Worm (Caenorhabditis elegans): ENCODE results near the gene enu-3.2.

The enu-3.2 gene

ce11 chrIII:4819843-4820242 lies 34.8 kb upstream of the enu-3.2 start, which contains the start of gene F26A1.7:
Gene F26A1.7, minus strand, starts transcription at chrIII:4819943.
- no peak for TF ChIP-seq elt-1 (tag; optimal IDR thresholded peaks at IDR 0.05; ENCODE audit: borderline replicate concordance, insufficient read depth)
- no peak for TF ChIP-seq bed-3 (GFP tag; optimal IDR thresholded peaks at IDR 0.05)
- no peak for TF ChIP-seq mls-2 (tag; optimal IDR thresholded peaks at IDR 0.05)

- no peak for TF ChIP-seq nhr-2 (tag; optimal IDR thresholded peaks at IDR 0.05)
- TF ChIP-seq zip-8 (tag; optimal IDR thresholded peaks at IDR 0.05) = no peak
- no peak for TF ChIP-seq lsy-2 (tag; optimal IDR thresholded peaks at IDR 0.05)
- no peak for TF ChIP-seq ham-2 (GFP tag; optimal IDR thresholded peaks at IDR 0.05)
- no peak for TF ChIP-seq blmp-1 (tag; optimal IDR thresholded peaks at IDR 0.05)
- TF ChIP-seq bed-3 (GFP tag; optimal IDR thresholded peaks at IDR 0.05) = no peak
- no peak for TF ChIP-seq ztf-11 (tag; optimal IDR thresholded peaks at IDR 0.05)
- TF ChIP-seq nhr-28 (tag; optimal IDR thresholded peaks at IDR 0.05) = no peak
- TF ChIP-seq M03D4.4 (tag; optimal IDR thresholded peaks at IDR 0.05) = no peak
- TF ChIP-seq mab-5 (tag; optimal IDR thresholded peaks at IDR 0.05) = no peak
- no peak for TF ChIP-seq unc-39 (tag; optimal IDR thresholded peaks at IDR 0.05)
- TF ChIP-seq pha-4 (tag; optimal IDR thresholded peaks at IDR 0.05) = no peak
- TF ChIP-seq elt-3 (tag; optimal IDR thresholded peaks at IDR 0.05) = no peak
- no peak for TF ChIP-seq unc-120 (tag; optimal IDR thresholded peaks at IDR 0.05; ENCODE audit: poor library complexity, severe bottlenecking)
- TF ChIP-seq unc-62 (GFP tag; optimal IDR thresholded peaks at IDR 0.05) = no peak
- no peak for TF ChIP-seq mls-2 (tag; optimal IDR thresholded peaks at IDR 0.05)
- no peak for TF ChIP-seq ceh-43 (GFP tag; optimal IDR thresholded peaks at IDR 0.05)
- TF ChIP-seq flh-1 (GFP tag; optimal IDR thresholded peaks at IDR 0.05) = no peak
Observed at ce11 chrIII:4817240-4817639, 32.2 kb upstream of the enu-3.2 start, which contains the start of gene F26A1.4. Gene F26A1.4, plus strand, starts transcription at chrIII:4817540.

- TF ChIP-seq nhr-76 (tag; optimal IDR thresholded peaks at IDR 0.05) = no peak
- TF ChIP-seq ceh-39 (tag; optimal IDR thresholded peaks at IDR 0.05) = no peak
- TF ChIP-seq snpc-4 (tag; optimal IDR thresholded peaks at IDR 0.05) = no peak
- TF ChIP-seq M03D4.4 (tag; optimal IDR thresholded peaks at IDR 0.05) = no peak
- no peak for TF ChIP-seq pha-4 (tag; optimal IDR thresholded peaks at IDR 0.05)
- TF ChIP-seq lin-32 (GFP tag; optimal IDR thresholded peaks at IDR 0.05) = no peak
Observed at ce11 chrIII:4814730-4815129, 29.7 kb upstream of the enu-3.2 start, which contains the start of gene arl-6. Gene arl-6, minus strand, starts transcription at chrIII:4814830.

- TF ChIP-seq drap-1 (GFP tag; optimal IDR thresholded peaks at IDR 0.05) (no peak), hlh-1 (tag; optimal IDR thresholded peaks at IDR 0.05) (no peak), ham-2 (GFP tag; optimal IDR thresholded peaks at IDR 0.05) (no peak), nhr-237 (tag; optimal IDR thresholded peaks at IDR 0.05) (no peak), unc-120 (tag; optimal IDR thresholded peaks at IDR 0.05; ENCODE audit: poor library complexity, severe bottlenecking) (no peak), ztf-11 (tag; optimal IDR thresholded peaks at IDR 0.05) (no peak), lsy-2 (tag; optimal IDR thresholded peaks at IDR 0.05) (no peak), tbx-8 (GFP tag; optimal IDR thresholded peaks at IDR 0.05) (no peak)
Observed at ce11 chrIII:4811195-4811594, 26.2 kb upstream of the enu-3.2 start, which contains the start of gene C38D4.7. Gene C38D4.7, minus strand, starts transcription at chrIII:4811295.

ce11 chrIII:4809526-4810153 lies 24.6 kb upstream of the enu-3.2 start, which contains the start of gene pal-1:
Gene pal-1, minus strand, starts transcription at chrIII:4809576.
- TF ChIP-seq nhr-2 (tag; optimal IDR thresholded peaks at IDR 0.05) = peak; percentile 53
- TF ChIP-seq zip-8 (tag; optimal IDR thresholded peaks at IDR 0.05) = peak; percentile 60
- no peak for TF ChIP-seq lin-13 (tag; optimal IDR thresholded peaks at IDR 0.05)

ce11 chrIII:4808089-4808488 lies 23.1 kb upstream of the enu-3.2 start:
- TF ChIP-seq lsy-2 (tag; optimal IDR thresholded peaks at IDR 0.05) (peak; percentile 87), pha-4 (tag; optimal IDR thresholded peaks at IDR 0.05) (no peak)

- peak; percentile 95 for TF ChIP-seq nhr-2 (tag; optimal IDR thresholded peaks at IDR 0.05)
- no peak for TF ChIP-seq cnd-1 (tag; optimal IDR thresholded peaks at IDR 0.05)
Observed at ce11 chrIII:4806345-4806744, 21.3 kb upstream of the enu-3.2 start.

Measured in whole organism, mixed stage, embryonic.